Worm (Caenorhabditis elegans): ENCODE data around the gene srw-98.

DNA sequence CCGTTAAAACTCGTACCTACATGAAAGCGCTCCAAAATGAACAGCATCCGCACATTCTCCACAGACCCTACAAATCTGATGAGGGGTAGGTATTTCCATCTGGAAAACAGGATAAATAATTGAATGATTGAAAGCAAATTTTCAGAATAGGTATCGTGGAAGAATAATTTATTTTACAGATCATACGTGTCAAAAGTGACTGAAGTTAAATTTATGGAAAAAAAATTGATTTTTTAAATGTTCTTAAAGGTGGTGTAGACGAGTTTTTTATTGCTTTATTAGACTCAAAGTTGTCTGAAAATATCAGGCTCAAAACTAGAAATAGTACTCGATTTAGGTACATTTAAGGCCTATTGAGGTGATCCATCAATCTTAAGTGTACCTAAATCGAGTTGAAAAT lies 51.4 kb downstream of the srw-98 start, which contains the start of gene nhr-237:
- TF ChIP-seq elt-1 (tag; optimal IDR thresholded peaks at IDR 0.05; ENCODE audit: borderline replicate concordance, insufficient read depth): no peak
- no peak for TF ChIP-seq nhr-2 (tag; optimal IDR thresholded peaks at IDR 0.05)
- TF ChIP-seq snpc-4 (tag; optimal IDR thresholded peaks at IDR 0.05): no peak
